Worm (Caenorhabditis elegans): ENCODE results near the gene clec-252.

ce11 chrV:18737646-18738045 lies 11.0 kb downstream of the clec-252 start:
- no peak for TF ChIP-seq nhr-11 (tag; optimal IDR thresholded peaks at IDR 0.05)
- TF ChIP-seq nhr-237 (tag; optimal IDR thresholded peaks at IDR 0.05): no peak
- no peak for TF ChIP-seq daf-12 (tag; optimal IDR thresholded peaks at IDR 0.05)
- TF ChIP-seq ceh-82 (tag; optimal IDR thresholded peaks at IDR 0.05): no peak
- TF ChIP-seq mes-2 (tag; optimal IDR thresholded peaks at IDR 0.05; ENCODE audit: poor library complexity, severe bottlenecking): no peak
- TF ChIP-seq ceh-44 (GFP tag; IDR thresholded peaks at IDR 0.05): no peak
- no peak for TF ChIP-seq Y48G9A.11 (GFP tag; IDR thresholded peaks at IDR 0.05)
- TF ChIP-seq unc-62 (GFP tag; optimal IDR thresholded peaks at IDR 0.05 in 1 of 2): no peak
- no peak for TF ChIP-seq unc-62 (tag; optimal IDR thresholded peaks at IDR 0.05)
- TF ChIP-seq nhr-41 (GFP tag; IDR thresholded peaks at IDR 0.05): no peak
- TF ChIP-seq ama-1 (optimal IDR thresholded peaks at IDR 0.05): no peak
